Worm (Caenorhabditis elegans): ENCODE results near the gene F14H12.6.
A peak's percentile ranks its signal among the peaks of the same experiment; 100 is the strongest.

The F14H12.6 gene

DNA sequence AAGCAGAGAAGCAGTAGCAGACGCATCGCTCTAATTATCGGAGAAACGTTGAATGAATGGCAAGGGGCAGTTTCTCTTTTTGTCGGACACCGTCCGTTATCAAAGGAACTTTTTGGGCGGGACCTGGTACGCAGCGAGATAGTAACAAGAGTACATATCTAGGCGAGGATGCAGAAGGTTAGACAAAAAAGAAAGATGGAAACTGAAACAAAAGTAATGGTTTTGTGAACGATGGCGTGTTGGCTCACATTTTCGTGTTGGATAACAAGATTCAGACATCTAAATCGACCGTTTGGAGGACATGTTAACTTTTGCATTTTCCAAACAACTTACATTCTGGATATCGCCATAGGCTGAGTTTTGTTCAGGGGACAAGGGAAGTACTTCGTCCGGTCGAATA lies at the start of gene F14H12.6:
Gene F14H12.6, minus strand, starts transcription at position 101 of the 400 bp plus-strand sequence.
- TF ChIP-seq ztf-6 (GFP tag; IDR thresholded peaks at IDR 0.05) (no peak), nfyb-1 (GFP tag; IDR thresholded peaks at IDR 0.05) (no peak), T07F8.4 (tag; optimal IDR thresholded peaks at IDR 0.05) (no peak), Y56A3A.18 (GFP tag; IDR thresholded peaks at IDR 0.05) (no peak), F49E8.2 (tag; optimal IDR thresholded peaks at IDR 0.05; ENCODE audit: insufficient read depth) (no peak), egl-18 (GFP tag; IDR thresholded peaks at IDR 0.05) (no peak), nhr-27 (tag; optimal IDR thresholded peaks at IDR 0.05) (no peak), dpff-1 (tag; optimal IDR thresholded peaks at IDR 0.05) (no peak), mxl-1 (tag; optimal IDR thresholded peaks at IDR 0.05) (no peak)

- TF ChIP-seq ceh-27 (GFP tag; optimal IDR thresholded peaks at IDR 0.05) (peak; percentile 55), lin-35 (GFP tag; optimal IDR thresholded peaks at IDR 0.05) (peak in 1 of 3 experiments; percentile 5), nfya-1 (tag; optimal IDR thresholded peaks at IDR 0.05; ENCODE audit: borderline replicate concordance, insufficient read depth) (no peak)
These were observed 47.4 kb upstream of the F14H12.6 start for ce11 chrX:4404717-4405116.

DNA sequence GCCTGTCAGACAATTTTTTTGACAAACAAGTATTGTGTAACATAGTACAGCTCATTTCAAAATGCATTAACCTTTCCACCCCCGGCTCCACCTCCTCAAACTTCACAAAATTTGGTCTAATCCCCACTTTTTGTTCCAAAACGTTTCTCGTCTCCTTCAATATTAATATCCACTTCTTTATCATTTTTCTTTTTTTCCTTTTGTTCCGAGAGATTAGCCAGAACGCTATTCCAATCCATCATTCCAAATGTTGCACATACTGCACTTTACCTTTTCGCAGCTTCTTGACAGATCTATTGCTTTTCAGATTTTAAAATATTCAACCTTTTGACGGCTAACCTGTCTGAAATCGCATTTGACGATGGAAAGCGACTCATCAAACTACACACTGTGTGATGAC lies 45.5 kb upstream of the F14H12.6 start, which contains the start of gene D1079.1:
Gene D1079.1, plus strand, starts transcription at position 301 of the 400 bp plus-strand sequence.
- TF ChIP-seq tbx-9 (tag; optimal IDR thresholded peaks at IDR 0.05; ENCODE audit: borderline replicate concordance) (no peak), snpc-3.4 (tag; optimal IDR thresholded peaks at IDR 0.05) (no peak), D2030.7 (GFP tag; IDR thresholded peaks at IDR 0.05) (no peak)

DNA sequence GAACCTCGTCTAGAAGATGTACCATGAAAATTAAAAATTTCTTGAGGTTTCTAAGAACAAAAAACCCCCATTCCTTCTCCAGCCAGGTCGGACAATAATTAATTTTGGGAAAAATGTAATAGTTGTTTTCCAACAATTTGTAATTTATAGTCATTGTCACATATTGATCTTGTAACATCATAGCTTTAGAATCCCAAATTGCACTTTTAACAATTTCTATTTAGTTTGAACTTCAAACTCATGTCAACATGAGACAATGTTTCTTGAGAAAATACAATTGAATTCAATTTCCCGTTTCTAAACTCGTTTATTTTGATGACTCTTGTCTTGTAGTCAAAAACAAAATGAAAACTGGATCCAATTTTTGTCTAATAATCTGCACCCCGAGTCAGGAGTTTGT lies 42.9 kb upstream of the F14H12.6 start:
- no peak for TF ChIP-seq nhr-27 (tag; optimal IDR thresholded peaks at IDR 0.05)
- TF ChIP-seq egl-18 (GFP tag; IDR thresholded peaks at IDR 0.05), result no peak
- no peak for TF ChIP-seq bed-1 (GFP tag; IDR thresholded peaks at IDR 0.05)
- no peak for TF ChIP-seq let-526 (GFP tag; IDR thresholded peaks at IDR 0.05)
- TF ChIP-seq nfya-1 (tag; optimal IDR thresholded peaks at IDR 0.05; ENCODE audit: borderline replicate concordance, insufficient read depth), result no peak
- TF ChIP-seq D2030.7 (GFP tag; IDR thresholded peaks at IDR 0.05), result no peak
- TF ChIP-seq F57A8.1 (GFP tag; optimal IDR thresholded peaks at IDR 0.05), result no peak
- no peak for TF ChIP-seq F49E8.2 (tag; optimal IDR thresholded peaks at IDR 0.05; ENCODE audit: insufficient read depth)
- TF ChIP-seq Y79H2A.3 (GFP tag; conservative IDR thresholded peaks at IDR 0.05), result no peak
- TF ChIP-seq chd-7 (tag; optimal IDR thresholded peaks at IDR 0.05), result no peak
- no peak for TF ChIP-seq madf-8 (GFP tag; conservative IDR thresholded peaks at IDR 0.05)
- no peak for TF ChIP-seq mcd-1 (GFP tag; IDR thresholded peaks at IDR 0.05)
- TF ChIP-seq ztf-6 (GFP tag; IDR thresholded peaks at IDR 0.05), result no peak
- TF ChIP-seq somi-1 (GFP tag; optimal IDR thresholded peaks at IDR 0.05), result no peak
- no peak for TF ChIP-seq cebp-1 (GFP tag; IDR thresholded peaks at IDR 0.05)
- no peak for TF ChIP-seq cebp-1 (tag; optimal IDR thresholded peaks at IDR 0.05)
- TF ChIP-seq athp-1 (tag; optimal IDR thresholded peaks at IDR 0.05), result no peak
- no peak for TF ChIP-seq hrde-1 (tag; optimal IDR thresholded peaks at IDR 0.05; ENCODE audit: borderline replicate concordance)

DNA sequence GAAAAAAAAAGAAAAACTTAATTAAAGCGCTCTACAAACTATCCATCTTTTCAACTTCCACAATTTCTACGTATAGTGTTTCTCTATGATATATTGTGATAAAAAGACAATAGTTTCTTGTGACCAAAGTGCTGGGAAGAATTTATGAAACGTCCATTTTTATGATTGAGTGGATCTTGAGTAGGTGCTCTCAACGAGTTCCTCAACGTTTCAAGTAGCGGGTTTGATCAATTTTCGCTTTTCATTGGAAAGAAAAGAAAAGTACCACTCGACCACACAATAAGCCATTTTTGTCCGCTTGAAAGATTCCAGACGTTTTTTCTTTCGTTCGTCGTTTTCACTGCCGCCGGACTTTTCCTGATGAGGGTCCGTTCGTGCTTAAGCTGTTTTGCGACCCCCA lies 40.1 kb upstream of the F14H12.6 start:
- peak; percentile 87 for TF ChIP-seq ceh-27 (GFP tag; optimal IDR thresholded peaks at IDR 0.05)
- TF ChIP-seq sdz-38 (tag; optimal IDR thresholded peaks at IDR 0.05), result no peak
